Worm (Caenorhabditis elegans) whole organism, L2 larva: ENCODE data around the gene F54B3.1.

Experiments
- C34F6.9 ChIP-seq: fragments of 150-350 bp; optimal IDR thresholded peaks from 2 replicates; lab custom pipeline; 2014; ENCODE audit warnings: missing biosample characterization, missing genetic modification characterization
- F13H6.1 ChIP-seq: sonication (generic microtip); optimal IDR thresholded peaks from 2 replicates; lab custom pipeline; 2016; ENCODE audit warnings: missing genetic modification characterization, missing compliant biosample characterization
- R02D3.7 ChIP-seq: fragments of 150-350 bp; optimal IDR thresholded peaks from 2 replicates; lab custom pipeline; 2014; ENCODE audit warnings: missing biosample characterization, missing genetic modification characterization
- ZK546.5 ChIP-seq: sonication (generic microtip); optimal IDR thresholded peaks from 2 replicates; lab custom pipeline; 2017; ENCODE audit warnings: missing biosample characterization, missing genetic modification characterization
- alr-1 ChIP-seq: fragments of 150-350 bp; optimal IDR thresholded peaks from 2 replicates; lab custom pipeline; 2014; ENCODE audit warnings: missing biosample characterization, missing genetic modification characterization
- aly-2 ChIP-seq: fragments of 150-350 bp; optimal IDR thresholded peaks from 2 replicates; lab custom pipeline; 2014; ENCODE audit warnings: missing biosample characterization, missing genetic modification characterization
- ama-1 ChIP-seq: fragments of 150-350 bp; optimal IDR thresholded peaks from 2 replicates; lab custom pipeline; 2018; ENCODE audit warnings: inconsistent platforms
- ceh-82 ChIP-seq: fragments of 150-350 bp; optimal IDR thresholded peaks from 2 replicates; lab custom pipeline; 2014; ENCODE audit warnings: missing biosample characterization, missing genetic modification characterization
- crh-2 ChIP-seq: sonication (generic microtip); optimal IDR thresholded peaks from 2 replicates; lab custom pipeline; 2017; ENCODE audit warnings: missing biosample characterization, missing genetic modification characterization
- dmd-4 ChIP-seq: sonication (generic microtip); optimal IDR thresholded peaks from 2 replicates; lab custom pipeline; 2017; ENCODE audit warnings: missing biosample characterization, missing genetic modification characterization
- egl-27 ChIP-seq: sonication (generic microtip); optimal IDR thresholded peaks from 3 replicates; lab custom pipeline; 2017; ENCODE audit warnings: missing biosample characterization, missing genetic modification reagents, missing genetic modification characterization
- elt-1 ChIP-seq: fragments of 150-350 bp; optimal IDR thresholded peaks from 2 replicates; lab custom pipeline; 2014; ENCODE audit warnings: missing biosample characterization, missing genetic modification characterization
- elt-3 ChIP-seq: sonication (generic microtip); optimal IDR thresholded peaks from 2 replicates; lab custom pipeline; 2017; ENCODE audit warnings: missing biosample characterization, missing genetic modification characterization
- fos-1 ChIP-seq: fragments of 150-350 bp; optimal IDR thresholded peaks from 2 replicates; lab custom pipeline; 2014; ENCODE audit warnings: missing biosample characterization, missing genetic modification characterization
- gmeb-1 ChIP-seq: fragments of 150-350 bp; optimal IDR thresholded peaks from 2 replicates; lab custom pipeline; 2014; ENCODE audit warnings: missing biosample characterization, missing genetic modification characterization
- lin-13 ChIP-seq: fragments of 150-350 bp; optimal IDR thresholded peaks from 2 replicates; lab custom pipeline; 2014; ENCODE audit warnings: missing biosample characterization, missing genetic modification reagents, missing genetic modification characterization
- lsy-2 ChIP-seq, 2 experiments: fragments of 150-350 bp in 1 of 2; sonication (generic microtip) in 1 of 2; optimal IDR thresholded peaks; 2 replicates each; lab custom pipeline; 2014 to 2017; ENCODE audit warnings: missing biosample characterization in 2 of 2, missing genetic modification characterization in 2 of 2
- mab-5 ChIP-seq: fragments of 150-350 bp; optimal IDR thresholded peaks from 2 replicates; lab custom pipeline; 2014; ENCODE audit warnings: missing biosample characterization, missing genetic modification characterization
- mdl-1 ChIP-seq, 2 experiments: fragments of 150-350 bp in 1 of 2; sonication (generic microtip) in 1 of 2; optimal IDR thresholded peaks; 2 replicates each; lab custom pipeline; 2017; ENCODE audit warnings: missing biosample characterization in 2 of 2, missing genetic modification characterization in 2 of 2
- nhr-10 ChIP-seq: sonication (generic microtip); optimal IDR thresholded peaks from 2 replicates; lab custom pipeline; 2017; ENCODE audit warnings: missing biosample characterization, missing genetic modification characterization
- nhr-11 ChIP-seq: fragments of 150-350 bp; optimal IDR thresholded peaks from 2 replicates; lab custom pipeline; 2014; ENCODE audit warnings: missing biosample characterization, missing genetic modification characterization
- nhr-12 ChIP-seq: fragments of 150-350 bp; optimal IDR thresholded peaks from 2 replicates; lab custom pipeline; 2014; ENCODE audit warnings: missing biosample characterization, missing genetic modification characterization
- nhr-129 ChIP-seq: fragments of 150-350 bp; optimal IDR thresholded peaks from 2 replicates; lab custom pipeline; 2014; ENCODE audit warnings: missing biosample characterization, missing genetic modification characterization
- nhr-21 ChIP-seq: fragments of 150-350 bp; optimal IDR thresholded peaks from 2 replicates; lab custom pipeline; 2014; ENCODE audit warnings: missing biosample characterization, missing genetic modification characterization
- nhr-23 ChIP-seq: fragments of 150-350 bp; optimal IDR thresholded peaks from 2 replicates; lab custom pipeline; 2014; ENCODE audit warnings: missing biosample characterization, missing genetic modification reagents, missing genetic modification characterization
- nhr-237 ChIP-seq: fragments of 150-350 bp; optimal IDR thresholded peaks from 2 replicates; lab custom pipeline; 2014; ENCODE audit warnings: missing biosample characterization, missing genetic modification characterization
- nhr-25 ChIP-seq: fragments of 150-350 bp; sonication (generic microtip); optimal IDR thresholded peaks from 3 replicates; lab custom pipeline; 2014; ENCODE audit warnings: missing biosample characterization, missing genetic modification characterization
- nhr-6 ChIP-seq: fragments of 150-350 bp; optimal IDR thresholded peaks from 2 replicates; lab custom pipeline; 2014; ENCODE audit warnings: missing biosample characterization, missing genetic modification characterization
- nhr-77 ChIP-seq: fragments of 150-350 bp; optimal IDR thresholded peaks from 2 replicates; lab custom pipeline; 2014; ENCODE audit warnings: missing biosample characterization, missing genetic modification characterization
- peb-1 ChIP-seq: fragments of 150-350 bp; optimal IDR thresholded peaks from 2 replicates; lab custom pipeline; 2014; ENCODE audit warnings: missing biosample characterization, missing genetic modification characterization
- skn-1 ChIP-seq: sonication (generic microtip); optimal IDR thresholded peaks from 2 replicates; lab custom pipeline; 2017; ENCODE audit warnings: missing biosample characterization, missing genetic modification characterization
- sma-9 ChIP-seq, 2 experiments: fragments of 150-350 bp in 1 of 2; sonication (generic microtip) in 1 of 2; optimal IDR thresholded peaks; 2 replicates each; lab custom pipeline; 2014 to 2016; ENCODE audit warnings: missing genetic modification characterization in 2 of 2, mild to moderate bottlenecking in 1 of 2, missing biosample characterization in 1 of 2, missing compliant biosample characterization in 1 of 2, missing genetic modification reagents in 1 of 2, moderate library complexity in 1 of 2
- snpc-4 ChIP-seq: fragments of 150-350 bp; optimal IDR thresholded peaks from 2 replicates; lab custom pipeline; 2014; ENCODE audit warnings: missing biosample characterization, missing genetic modification characterization
- unc-39 ChIP-seq: fragments of 150-350 bp; optimal IDR thresholded peaks from 2 replicates; lab custom pipeline; 2014; ENCODE audit warnings: missing biosample characterization, missing genetic modification characterization
- unc-62 ChIP-seq: fragments of 150-350 bp; optimal IDR thresholded peaks from 2 replicates; lab custom pipeline; 2014; ENCODE audit warnings: missing biosample characterization, missing genetic modification reagents, missing genetic modification characterization

F54B3.1 gene

ce11 chrII:10222577-10222976, 28.5 kb upstream of the F54B3.1 start, which contains the start of gene plc-3:
Gene plc-3 (plus strand): TSS chrII:10222877.
- TF ChIP-seq unc-39 (tag; lab: Kevin White, UChicago) (no peak), gmeb-1 (tag; lab: Kevin White, UChicago) (no peak), R02D3.7 (tag; lab: Kevin White, UChicago) (no peak), ZK546.5 (tag; lab: Kevin White, UChicago) (no peak), lsy-2 (tag; optimal IDR thresholded peaks at IDR 0.05; lab: Kevin White, UChicago) (no peak), nhr-10 (tag; lab: Kevin White, UChicago) (no peak), snpc-4 (tag; lab: Kevin White, UChicago) (no peak), ceh-82 (no peak), nhr-11 (tag; lab: Kevin White, UChicago) (no peak), elt-1 (tag; lab: Kevin White, UChicago) (no peak), nhr-12 (tag; lab: Kevin White, UChicago) (no peak), ama-1 (lab: Kevin White, UChicago) (no peak), egl-27 (no peak), mab-5 (tag; lab: Kevin White, UChicago) (no peak)
- TF ChIP-seq, all 48 proteins: peak for 0

- TF ChIP-seq unc-62 (GFP tag; lab: Kevin White, UChicago) (no peak), elt-3 (tag; lab: Kevin White, UChicago) (no peak)
Measured at ce11 chrII:10227030-10227429, 24.0 kb upstream of the F54B3.1 start, which contains the start of gene srh-135. Gene srh-135 (minus strand): TSS chrII:10227130.

- TF ChIP-seq elt-3 (tag; lab: Kevin White, UChicago): no peak
- no peak for TF ChIP-seq nhr-129 (tag; lab: Kevin White, UChicago)
- no peak for TF ChIP-seq lsy-2 (tag; optimal IDR thresholded peaks at IDR 0.05; lab: Kevin White, UChicago)
- TF ChIP-seq nhr-237 (tag; lab: Kevin White, UChicago): no peak
Measured at ce11 chrII:10230972-10231371, 20.1 kb upstream of the F54B3.1 start, which contains the start of gene T01E8.8. Gene T01E8.8 (plus strand): TSS chrII:10231272.

ce11 chrII:10231874-10232273, 19.2 kb upstream of the F54B3.1 start:
- TF ChIP-seq nhr-23 (tag; lab: Kevin White, UChicago) (no peak), C34F6.9 (tag; lab: Kevin White, UChicago) (no peak), snpc-4 (tag; lab: Kevin White, UChicago) (no peak), skn-1 (tag; lab: Kevin White, UChicago) (no peak), fos-1 (peak; percentile 39)

- no peak for TF ChIP-seq nhr-237 (tag; lab: Kevin White, UChicago)
- no peak for TF ChIP-seq sma-9 (GFP tag; optimal IDR thresholded peaks at IDR 0.05; lab: Kevin White, UChicago)
- TF ChIP-seq sma-9 (tag; optimal IDR thresholded peaks at IDR 0.05; lab: Kevin White, UChicago): no peak
- TF ChIP-seq ama-1 (lab: Kevin White, UChicago): no peak
- no peak for TF ChIP-seq nhr-25 (tag; lab: Kevin White, UChicago)
- TF ChIP-seq mdl-1 (tag; optimal IDR thresholded peaks at IDR 0.05; lab: Kevin White, UChicago): no peak
- TF ChIP-seq nhr-11 (tag; lab: Kevin White, UChicago): no peak
- no peak for TF ChIP-seq elt-3 (tag; lab: Kevin White, UChicago)
- TF ChIP-seq nhr-77 (tag; lab: Kevin White, UChicago): no peak
- no peak for TF ChIP-seq peb-1 (tag; lab: Kevin White, UChicago)
- no peak for TF ChIP-seq aly-2 (tag; lab: Kevin White, UChicago)
- TF ChIP-seq dmd-4: no peak
- TF ChIP-seq nhr-6 (tag; lab: Kevin White, UChicago): no peak
- no peak for TF ChIP-seq alr-1 (tag; lab: Kevin White, UChicago)
- no peak for TF ChIP-seq nhr-21
- no peak for TF ChIP-seq F13H6.1 (tag; lab: Kevin White, UChicago)
- TF ChIP-seq crh-2 (tag; lab: Kevin White, UChicago): no peak
- TF ChIP-seq lin-13 (GFP tag; lab: Kevin White, UChicago): no peak
- no peak for TF ChIP-seq ceh-82
- TF ChIP-seq snpc-4 (tag; lab: Kevin White, UChicago): no peak
Measured at ce11 chrII:10234398-10234797, 16.7 kb upstream of the F54B3.1 start, which contains the start of gene ubxn-5. Gene ubxn-5 (minus strand): TSS chrII:10234498.
